Worm (Caenorhabditis elegans): ENCODE measurements around the gene srh-268.
"Not testable (repeated sequence)": the region's sequence is repeated elsewhere in the genome, so short reads cannot be mapped to it uniquely, and the experiment has no call there.

Gene srh-268

ce11 chrV:7501194-7501593, 37.9 kb upstream of the srh-268 start:
- no peak for TF ChIP-seq mep-1 (tag; optimal IDR thresholded peaks at IDR 0.05)

ce11 chrV:7504271-7504670, 34.8 kb upstream of the srh-268 start, which contains the start of gene srh-229:
TSS of gene srh-229 (minus strand) at chrV:7504371.
- no peak for TF ChIP-seq nhr-28 (tag; optimal IDR thresholded peaks at IDR 0.05)
- no peak for TF ChIP-seq ceh-43 (GFP tag; optimal IDR thresholded peaks at IDR 0.05)
- no peak for TF ChIP-seq lin-13 (tag; optimal IDR thresholded peaks at IDR 0.05)
- no peak for TF ChIP-seq nhr-2 (tag; optimal IDR thresholded peaks at IDR 0.05)
- no peak for TF ChIP-seq flh-1 (GFP tag; optimal IDR thresholded peaks at IDR 0.05)

- TF ChIP-seq tbx-8 (GFP tag; optimal IDR thresholded peaks at IDR 0.05): no peak
These were observed 32.9 kb upstream of the srh-268 start for ce11 chrV:7506207-7506606.

- TF ChIP-seq pha-4 (tag; optimal IDR thresholded peaks at IDR 0.05) (no peak), ztf-11 (tag; optimal IDR thresholded peaks at IDR 0.05) (no peak), unc-62 (GFP tag; optimal IDR thresholded peaks at IDR 0.05) (peak; percentile 19), ceh-39 (tag; optimal IDR thresholded peaks at IDR 0.05) (no peak), mls-2 (tag; optimal IDR thresholded peaks at IDR 0.05) (no peak), elt-3 (tag; optimal IDR thresholded peaks at IDR 0.05) (no peak), ham-2 (GFP tag; optimal IDR thresholded peaks at IDR 0.05) (no peak)
These were observed 30.5 kb upstream of the srh-268 start, which contains the start of the genes str-31 and nhr-172 for ce11 chrV:7508566-7509044. TSS of gene str-31 (minus strand) at chrV:7508666. TSS of gene nhr-172 (plus strand) at chrV:7508994.

- not testable (repeated sequence) for TF ChIP-seq elt-1 (tag; optimal IDR thresholded peaks at IDR 0.05; ENCODE audit: borderline replicate concordance, insufficient read depth); nhr-12 (tag; optimal IDR thresholded peaks at IDR 0.05); tbx-8 (GFP tag; optimal IDR thresholded peaks at IDR 0.05)
These were observed 27.6 kb upstream of the srh-268 start, which contains the start of gene nhr-171 for ce11 chrV:7511465-7511864. TSS of gene nhr-171 (plus strand) at chrV:7511765.

- TF ChIP-seq blmp-1 (tag; optimal IDR thresholded peaks at IDR 0.05) (no peak), bed-3 (GFP tag; optimal IDR thresholded peaks at IDR 0.05) (no peak), hlh-1 (tag; optimal IDR thresholded peaks at IDR 0.05) (no peak), ceh-39 (tag; optimal IDR thresholded peaks at IDR 0.05) (no peak), unc-39 (tag; optimal IDR thresholded peaks at IDR 0.05) (no peak), lsy-2 (tag; optimal IDR thresholded peaks at IDR 0.05) (no peak), unc-62 (GFP tag; optimal IDR thresholded peaks at IDR 0.05) (no peak), elt-3 (tag; optimal IDR thresholded peaks at IDR 0.05) (no peak), ces-1 (GFP tag; optimal IDR thresholded peaks at IDR 0.05) (no peak), mep-1 (tag; optimal IDR thresholded peaks at IDR 0.05) (no peak), cnd-1 (tag; optimal IDR thresholded peaks at IDR 0.05) (no peak), pha-4 (tag; optimal IDR thresholded peaks at IDR 0.05) (no peak), sem-2 (GFP tag; optimal IDR thresholded peaks at IDR 0.05) (no peak)
These were observed 24.2 kb upstream of the srh-268 start, which contains the start of gene srb-18 for ce11 chrV:7514939-7515338. TSS of gene srb-18 (plus strand) at chrV:7515239.

ce11 chrV:7520077-7520476, 19.0 kb upstream of the srh-268 start, which contains the start of gene srb-19:
TSS of gene srb-19 (minus strand) at chrV:7520177.
- peak; percentile 31 for TF ChIP-seq ces-1 (GFP tag; optimal IDR thresholded peaks at IDR 0.05)
- no peak for TF ChIP-seq drap-1 (GFP tag; optimal IDR thresholded peaks at IDR 0.05)

ce11 chrV:7521304-7521703, 17.8 kb upstream of the srh-268 start:
- TF ChIP-seq lin-13 (tag; optimal IDR thresholded peaks at IDR 0.05) (no peak), elt-1 (tag; optimal IDR thresholded peaks at IDR 0.05; ENCODE audit: borderline replicate concordance, insufficient read depth) (no peak), unc-39 (tag; optimal IDR thresholded peaks at IDR 0.05) (no peak), hlh-1 (tag; optimal IDR thresholded peaks at IDR 0.05) (no peak), mab-5 (tag; optimal IDR thresholded peaks at IDR 0.05) (no peak), blmp-1 (tag; optimal IDR thresholded peaks at IDR 0.05) (no peak), lsy-2 (tag; optimal IDR thresholded peaks at IDR 0.05) (no peak), mep-1 (tag; optimal IDR thresholded peaks at IDR 0.05) (no peak), snpc-4 (tag; optimal IDR thresholded peaks at IDR 0.05) (no peak), sptf-1 (tag; optimal IDR thresholded peaks at IDR 0.05) (no peak)

Data from whole organism, mixed stage, embryonic.